Worm (Caenorhabditis elegans): Measurements from ENCODE around the gene T22B2.3.

Gene T22B2.3

ce11 chrX:3938950-3939349 is 21.8 kb downstream of the T22B2.3 start, which contains the start of gene T19D2.3 (continued):
- TF ChIP-seq snu-23 (GFP tag; optimal IDR thresholded peaks at IDR 0.05) (no peak), dsc-1 (tag; optimal IDR thresholded peaks at IDR 0.05) (no peak), hpl-2 (GFP tag; optimal IDR thresholded peaks at IDR 0.05) (no peak)

ce11 chrX:3942267-3942666 is 25.2 kb downstream of the T22B2.3 start, which contains the start of gene T19D2.13:
Gene T19D2.13, minus strand, starts transcription at chrX:3942367.
- TF ChIP-seq dsc-1 (tag; optimal IDR thresholded peaks at IDR 0.05) (peak; percentile 21), nhr-12 (tag; optimal IDR thresholded peaks at IDR 0.05) (no peak)

- TF ChIP-seq elt-2 (tag; optimal IDR thresholded peaks at IDR 0.05) (no peak), efl-1 (optimal IDR thresholded peaks at IDR 0.05) (no peak), efl-1 (GFP tag; optimal IDR thresholded peaks at IDR 0.05 in 1 of 2) (peak in 1 of 2 experiments; percentile 36)
Measured at ce11 chrX:3943213-3943612, 26.1 kb downstream of the T22B2.3 start, which contains the start of gene ptp-4A2. Gene ptp-4A2, minus strand, starts transcription at chrX:3943313.

ce11 chrX:3944073-3944472 is 27.0 kb downstream of the T22B2.3 start:
- TF ChIP-seq nhr-47 (tag; optimal IDR thresholded peaks at IDR 0.05) = peak; percentile 9
- 0 out of 2 replicates have a peak, but pooled peaks have one; percentile 10 for TF ChIP-seq nhr-19 (GFP tag; conservative IDR thresholded peaks at IDR 0.05)
- TF ChIP-seq nhr-71 (tag; optimal IDR thresholded peaks at IDR 0.05) = peak; percentile 35
- TF ChIP-seq dsc-1 (tag; optimal IDR thresholded peaks at IDR 0.05) = peak; percentile 43
- peak; percentile 39 for TF ChIP-seq nhr-20 (tag; optimal IDR thresholded peaks at IDR 0.05)
- no peak for TF ChIP-seq aly-2 (tag; optimal IDR thresholded peaks at IDR 0.05)
- TF ChIP-seq nhr-84 (tag; optimal IDR thresholded peaks at IDR 0.05) = no peak
- peak; percentile 92 for TF ChIP-seq elt-2 (tag; optimal IDR thresholded peaks at IDR 0.05)
- TF ChIP-seq xbp-1 (tag; optimal IDR thresholded peaks at IDR 0.05) = no peak
- no peak for TF ChIP-seq ceh-88 (GFP tag; IDR thresholded peaks at IDR 0.05)
- no peak for TF ChIP-seq C04F5.9 (tag; optimal IDR thresholded peaks at IDR 0.05)
- TF ChIP-seq grh-1 (GFP tag; IDR thresholded peaks at IDR 0.05) = no peak
- TF ChIP-seq lin-14 (GFP tag; optimal IDR thresholded peaks at IDR 0.05) = peak; percentile 26
- peak; percentile 12 for TF ChIP-seq rnt-1 (tag; optimal IDR thresholded peaks at IDR 0.05)
- TF ChIP-seq nhr-77 (tag; optimal IDR thresholded peaks at IDR 0.05) = no peak
- no peak for TF ChIP-seq lin-35 (GFP tag; optimal IDR thresholded peaks at IDR 0.05)
- no peak for TF ChIP-seq nhr-11 (tag; optimal IDR thresholded peaks at IDR 0.05)
- peak; percentile 29 for TF ChIP-seq ztf-4 (tag; optimal IDR thresholded peaks at IDR 0.05)
- TF ChIP-seq ceh-82 (tag; optimal IDR thresholded peaks at IDR 0.05) = no peak
- TF ChIP-seq unc-130 (tag; optimal IDR thresholded peaks at IDR 0.05) = no peak
- TF ChIP-seq sox-4 (tag; optimal IDR thresholded peaks at IDR 0.05) = no peak
- TF ChIP-seq ztf-11 (tag; optimal IDR thresholded peaks at IDR 0.05) = no peak
- no peak for TF ChIP-seq blmp-1 (tag; optimal IDR thresholded peaks at IDR 0.05)
- no peak for TF ChIP-seq hpl-2 (GFP tag; optimal IDR thresholded peaks at IDR 0.05)
- no peak for TF ChIP-seq F16B12.6 (tag; optimal IDR thresholded peaks at IDR 0.05)
- TF ChIP-seq ama-1 (optimal IDR thresholded peaks at IDR 0.05) = no peak
- peak; percentile 50 for TF ChIP-seq fkh-8 (tag; optimal IDR thresholded peaks at IDR 0.05)

- TF ChIP-seq nhr-28 (tag; optimal IDR thresholded peaks at IDR 0.05) = no peak
- no peak for TF ChIP-seq ceh-82 (tag; optimal IDR thresholded peaks at IDR 0.05)
- peak; percentile 50 for TF ChIP-seq nhr-47 (tag; optimal IDR thresholded peaks at IDR 0.05)
- no peak for TF ChIP-seq mab-9 (GFP tag; IDR thresholded peaks at IDR 0.05)
- no peak for TF ChIP-seq tbx-2 (tag; optimal IDR thresholded peaks at IDR 0.05)
- no peak for TF ChIP-seq elt-3 (tag; optimal IDR thresholded peaks at IDR 0.05)
- TF ChIP-seq nhr-237 (tag; optimal IDR thresholded peaks at IDR 0.05) = no peak
- peak; percentile 65 for TF ChIP-seq lin-14 (GFP tag; optimal IDR thresholded peaks at IDR 0.05)
- no peak for TF ChIP-seq nhr-12 (tag; optimal IDR thresholded peaks at IDR 0.05)
- TF ChIP-seq C16A3.4 (tag; optimal IDR thresholded peaks at IDR 0.05) = no peak
- no peak for TF ChIP-seq sox-4 (tag; optimal IDR thresholded peaks at IDR 0.05)
- no peak for TF ChIP-seq vab-15 (tag; optimal IDR thresholded peaks at IDR 0.05)
- TF ChIP-seq nhr-84 (tag; optimal IDR thresholded peaks at IDR 0.05) = no peak
- TF ChIP-seq pag-3 (tag; optimal IDR thresholded peaks at IDR 0.05; ENCODE audit: borderline replicate concordance, insufficient read depth) = no peak
- peak; percentile 97 for TF ChIP-seq dsc-1 (tag; optimal IDR thresholded peaks at IDR 0.05)
- TF ChIP-seq mef-2 (tag; optimal IDR thresholded peaks at IDR 0.05) = peak; percentile 40
- no peak for TF ChIP-seq ztf-4 (tag; optimal IDR thresholded peaks at IDR 0.05)
- TF ChIP-seq unc-98 (GFP tag; IDR thresholded peaks at IDR 0.05) = no peak
- no peak for TF ChIP-seq efl-1 (optimal IDR thresholded peaks at IDR 0.05)
- TF ChIP-seq efl-1 (GFP tag; optimal IDR thresholded peaks at IDR 0.05 in 1 of 2) = no peak
- TF ChIP-seq unc-30 (tag; optimal IDR thresholded peaks at IDR 0.05) = no peak
- TF ChIP-seq C34B4.2 (tag; optimal IDR thresholded peaks at IDR 0.05) = no peak
- TF ChIP-seq nhr-77 (tag; optimal IDR thresholded peaks at IDR 0.05) = no peak
- TF ChIP-seq fkh-4 (tag; optimal IDR thresholded peaks at IDR 0.05; ENCODE audit: borderline replicate concordance) = peak; percentile 31
- no peak for TF ChIP-seq snu-23 (GFP tag; optimal IDR thresholded peaks at IDR 0.05)
- peak; percentile 75 for TF ChIP-seq fkh-8 (tag; optimal IDR thresholded peaks at IDR 0.05)
Measured at ce11 chrX:3944961-3945587, 28.0 kb downstream of the T22B2.3 start.

Measured in whole organism, L1 larva.